Fruit fly (Drosophila melanogaster) whole organism, embryonic: ENCODE measurements around the gene CG1986.

ENCODE experiments used
- Abd-B ChIP-seq: fragments of 200-800 bp; sonication (Bioruptor generic); optimal IDR thresholded peaks from 2 replicates; lab custom pipeline; 2018; ENCODE audit warnings: missing biosample characterization, mild to moderate bottlenecking, missing genetic modification characterization, moderate library complexity
- CG12071 ChIP-seq: fragments of 200-800 bp; sonication (Bioruptor generic); optimal IDR thresholded peaks from 3 replicates; lab custom pipeline; 2018; ENCODE audit warnings: missing biosample characterization, mild to moderate bottlenecking, missing genetic modification characterization
- CG14014 ChIP-seq: fragments of 200-800 bp; sonication (Bioruptor generic); IDR thresholded peaks from 2 replicates; pipeline ENCODE4 v1.3.6; 2022; ENCODE audit warnings: missing biosample characterization, missing genetic modification characterization
- CG14667 ChIP-seq: fragments of 200-800 bp; sonication (Bioruptor generic); IDR thresholded peaks from 2 replicates; pipeline ENCODE4 v1.3.6; 2022; ENCODE audit warnings: missing biosample characterization, missing genetic modification characterization
- CG14965 ChIP-seq: fragments of 200-800 bp; sonication (Bioruptor generic); optimal IDR thresholded peaks from 2 replicates; lab custom pipeline; 2016; ENCODE audit warnings: missing biosample characterization, missing genetic modification characterization, borderline replicate concordance
- CG15514 ChIP-seq: fragments of 200-800 bp; sonication (Bioruptor generic); optimal IDR thresholded peaks from 3 replicates; lab custom pipeline; 2017; ENCODE audit warnings: missing biosample characterization, missing genetic modification characterization, mild to moderate bottlenecking, moderate library complexity, missing genetic modification reagents
- CG2678 ChIP-seq: fragments of 200-800 bp; sonication (Bioruptor generic); optimal IDR thresholded peaks from 3 replicates; lab custom pipeline; 2019; ENCODE audit warnings: missing biosample characterization, mild to moderate bottlenecking, missing genetic modification characterization, moderate library complexity
- CG2712 ChIP-seq: fragments of 200-800 bp; optimal IDR thresholded peaks from 3 replicates; lab custom pipeline; 2019; ENCODE audit warnings: missing biosample characterization, mild to moderate bottlenecking, missing genetic modification characterization, moderate library complexity
- CG3065 ChIP-seq: fragments of 200-800 bp; sonication (Bioruptor generic); optimal IDR thresholded peaks from 2 replicates; lab custom pipeline; 2016; ENCODE audit warnings: missing biosample characterization, missing genetic modification characterization
- CG32767 ChIP-seq: fragments of 200-800 bp; sonication (Bioruptor generic); IDR thresholded peaks from 2 replicates; pipeline ENCODE4 v1.3.6; 2022; ENCODE audit warnings: missing biosample characterization, missing genetic modification characterization
- CG34422 ChIP-seq: fragments of 200-800 bp; sonication (Bioruptor generic); IDR thresholded peaks from 3 replicates; pipeline ENCODE4 v1.3.6; 2022; ENCODE audit warnings: missing biosample characterization, missing genetic modification characterization
- CG4730 ChIP-seq: fragments of 200-800 bp; sonication (Bioruptor generic); IDR thresholded peaks from 2 replicates; pipeline ENCODE4 v1.3.6; 2022; ENCODE audit warnings: missing biosample characterization, missing genetic modification characterization
- CG6854 ChIP-seq: fragments of 200-800 bp; sonication (Bioruptor generic); optimal IDR thresholded peaks from 3 replicates; lab custom pipeline; 2017; ENCODE audit warnings: missing biosample characterization, mild to moderate bottlenecking, missing genetic modification characterization
- CG7271 ChIP-seq: fragments of 200-800 bp; sonication (Bioruptor generic); optimal IDR thresholded peaks from 2 replicates; lab custom pipeline; 2018; ENCODE audit warnings: missing biosample characterization, mild to moderate bottlenecking, missing genetic modification characterization, moderate library complexity
- CG7556 ChIP-seq: fragments of 200-800 bp; sonication (Bioruptor generic); optimal IDR thresholded peaks from 2 replicates; lab custom pipeline; 2017; ENCODE audit warnings: missing biosample characterization, mild to moderate bottlenecking, missing genetic modification characterization
- CG8089 ChIP-seq: fragments of 200-800 bp; sonication (Bioruptor generic); optimal IDR thresholded peaks from 3 replicates; lab custom pipeline; 2016; ENCODE audit warnings: missing biosample characterization, missing genetic modification characterization
- CG9215 ChIP-seq: fragments of 200-800 bp; sonication (Bioruptor generic); IDR thresholded peaks from 2 replicates; pipeline ENCODE4 v1.3.6; 2022; ENCODE audit warnings: missing biosample characterization, missing genetic modification characterization
- Chrac-16 ChIP-seq: fragments of 200-800 bp; sonication (Bioruptor generic); optimal IDR thresholded peaks from 3 replicates; lab custom pipeline; 2016; ENCODE audit warnings: missing biosample characterization, missing genetic modification characterization
- Dref ChIP-seq: fragments of 200-800 bp; sonication (Bioruptor generic); IDR thresholded peaks from 2 replicates; pipeline ENCODE4 v1.3.6; 2022; ENCODE audit warnings: missing biosample characterization, missing genetic modification characterization
- Drgx ChIP-seq: fragments of 200-800 bp; sonication (Bioruptor generic); IDR thresholded peaks from 2 replicates; pipeline ENCODE4 v1.3.6; 2022; ENCODE audit warnings: missing biosample characterization, missing genetic modification characterization
- E2f1 ChIP-seq: fragments of 200-800 bp; sonication (Bioruptor generic); IDR thresholded peaks from 2 replicates; pipeline ENCODE4 v1.3.6; 2022; ENCODE audit warnings: missing biosample characterization, missing genetic modification characterization
- Eip74EF ChIP-seq, 2 experiments: fragments of 200-800 bp in 1 of 2; fragments of >200 bp in 1 of 2; sonication (Bioruptor generic) in 1 of 2; optimal IDR thresholded peaks; 2 replicates each; lab custom pipeline; 2017 to 2019; ENCODE audit warnings: missing biosample characterization in 2 of 2, missing genetic modification characterization in 2 of 2, mild to moderate bottlenecking in 1 of 2, moderate library complexity in 1 of 2
- Ets65A ChIP-seq: fragments of 200-800 bp; sonication (Bioruptor generic); peaks from one replicate; lab custom pipeline; 2016; ENCODE audit warnings: missing biosample characterization, missing genetic modification characterization
- Fer3 ChIP-seq: fragments of 200-800 bp; sonication (Bioruptor generic); optimal IDR thresholded peaks from 2 replicates; lab custom pipeline; 2018; ENCODE audit warnings: missing biosample characterization, mild to moderate bottlenecking, missing genetic modification characterization, moderate library complexity
- H2.0 ChIP-seq: fragments of 200-800 bp; sonication (Bioruptor generic); IDR thresholded peaks from 2 replicates; pipeline ENCODE4 v1.3.6; 2022; ENCODE audit warnings: missing biosample characterization, missing genetic modification characterization
- HHEX ChIP-seq: fragments of 200-800 bp; sonication (Bioruptor generic); optimal IDR thresholded peaks from 3 replicates; lab custom pipeline; 2017; ENCODE audit warnings: missing biosample characterization, mild to moderate bottlenecking, missing genetic modification characterization, missing genetic modification reagents
- Hmr ChIP-seq: fragments of 200-800 bp; sonication (Bioruptor generic); optimal IDR thresholded peaks from 3 replicates; lab custom pipeline; 2017; ENCODE audit warnings: mild to moderate bottlenecking, missing biosample characterization, missing genetic modification reagents, missing genetic modification characterization
- NfI ChIP-seq: fragments of 200-800 bp; sonication (Bioruptor generic); optimal IDR thresholded peaks from 3 replicates; lab custom pipeline; 2018; ENCODE audit warnings: missing biosample characterization, mild to moderate bottlenecking, missing genetic modification characterization, moderate library complexity
- PHDP ChIP-seq: fragments of 200-800 bp; sonication (Bioruptor generic); optimal IDR thresholded peaks from 3 replicates; lab custom pipeline; 2018; ENCODE audit warnings: missing biosample characterization, mild to moderate bottlenecking, missing genetic modification characterization, moderate library complexity
- Poxn ChIP-seq: fragments of 200-800 bp; sonication (Bioruptor generic); IDR thresholded peaks from 2 replicates; pipeline ENCODE4 v1.3.6; 2022; ENCODE audit warnings: missing biosample characterization, missing genetic modification characterization
- Six4 ChIP-seq: fragments of 200-800 bp; sonication (Bioruptor generic); optimal IDR thresholded peaks from 2 replicates; lab custom pipeline; 2016; ENCODE audit warnings: missing biosample characterization, missing genetic modification characterization
- Xbp1 ChIP-seq: fragments of 200-800 bp; sonication (Bioruptor generic); optimal IDR thresholded peaks from 3 replicates; lab custom pipeline; 2016; ENCODE audit warnings: missing biosample characterization, mild to moderate bottlenecking, missing genetic modification characterization
- caup ChIP-seq: fragments of 200-800 bp; sonication (Bioruptor generic); optimal IDR thresholded peaks from 3 replicates; lab custom pipeline; 2017; ENCODE audit warnings: missing biosample characterization, mild to moderate bottlenecking, missing genetic modification characterization, moderate library complexity; ENCODE audit not compliant: severe bottlenecking
- chinmo ChIP-seq: fragments of 200-800 bp; sonication (Bioruptor generic); IDR thresholded peaks from 4 replicates; pipeline ENCODE4 v1.3.6; 2022; ENCODE audit warnings: missing biosample characterization, missing genetic modification characterization; ENCODE audit not compliant: partially characterized antibody
- croc ChIP-seq: fragments of 200-800 bp; sonication (Bioruptor generic); conservative IDR thresholded peaks from 3 replicates; pipeline ENCODE4 v1.3.6; 2022; ENCODE audit warnings: missing biosample characterization, missing genetic modification characterization
- danr ChIP-seq: fragments of 200-800 bp; sonication (Bioruptor generic); IDR thresholded peaks from 2 replicates; pipeline ENCODE4 v1.3.6; 2022; ENCODE audit warnings: missing biosample characterization, missing genetic modification characterization
- dmrt99B ChIP-seq: fragments of 200-800 bp; sonication (Bioruptor generic); optimal IDR thresholded peaks from 2 replicates; lab custom pipeline; 2018; ENCODE audit warnings: missing biosample characterization, mild to moderate bottlenecking, missing genetic modification characterization, moderate library complexity
- grau ChIP-seq: fragments of 200-800 bp; optimal IDR thresholded peaks from 3 replicates; lab custom pipeline; 2019; ENCODE audit warnings: missing biosample characterization, mild to moderate bottlenecking, missing genetic modification characterization, moderate library complexity
- gt ChIP-seq: fragments of 200-800 bp; sonication (Bioruptor generic); IDR thresholded peaks from 2 replicates; pipeline ENCODE4 v1.3.6; 2022; ENCODE audit warnings: missing biosample characterization, missing genetic modification characterization
- ind ChIP-seq: fragments of 200-800 bp; sonication (Bioruptor generic); optimal IDR thresholded peaks from 3 replicates; lab custom pipeline; 2016; ENCODE audit warnings: missing biosample characterization, missing genetic modification characterization
- ken ChIP-seq: fragments of 200-800 bp; sonication (Bioruptor generic); IDR thresholded peaks from 3 replicates; pipeline ENCODE4 v1.3.6; 2022; ENCODE audit warnings: missing biosample characterization, missing genetic modification characterization
- lmd ChIP-seq: fragments of 200-800 bp; sonication (Bioruptor generic); IDR thresholded peaks from 2 replicates; pipeline ENCODE4 v1.3.6; 2022; ENCODE audit warnings: missing biosample characterization, missing genetic modification characterization
- lov ChIP-seq, 2 experiments: fragments of 200-800 bp in 1 of 2; fragments of >200 bp in 1 of 2; sonication (Bioruptor generic) in 1 of 2; IDR thresholded peaks in 1 of 2; optimal IDR thresholded peaks in 1 of 2; 2 replicates in 1 of 2; 3 replicates in 1 of 2; pipeline versions ENCODE4 v1.3.6 to Lab custom; 2017 to 2022; ENCODE audit warnings: missing biosample characterization in 1 of 2, missing genetic modification characterization in 1 of 2
- onecut ChIP-seq: fragments of 200-800 bp; sonication (Bioruptor generic); IDR thresholded peaks from 2 replicates; pipeline ENCODE4 v1.3.6; 2022; ENCODE audit warnings: missing biosample characterization, missing genetic modification characterization
- peb ChIP-seq: fragments of 200-800 bp; sonication (Bioruptor generic); IDR thresholded peaks from 2 replicates; pipeline ENCODE4 v1.3.6; 2022; ENCODE audit warnings: missing biosample characterization, missing genetic modification characterization
- pho ChIP-seq: fragments of 200-800 bp; sonication (Bioruptor generic); optimal IDR thresholded peaks from 2 replicates; lab custom pipeline; 2016; ENCODE audit warnings: missing biosample characterization, missing genetic modification characterization
- sob ChIP-seq: fragments of 200-800 bp; sonication (Bioruptor generic); IDR thresholded peaks from 2 replicates; pipeline ENCODE4 v1.3.6; 2022; ENCODE audit warnings: missing biosample characterization, missing genetic modification characterization
- ssp ChIP-seq: fragments of 200-800 bp; sonication (Bioruptor generic); IDR thresholded peaks from 2 replicates; pipeline ENCODE4 v1.3.6; 2022; ENCODE audit warnings: missing biosample characterization, missing genetic modification characterization
- sug ChIP-seq: fragments of 200-800 bp; optimal IDR thresholded peaks from 2 replicates; lab custom pipeline; 2019; ENCODE audit warnings: missing biosample characterization, mild to moderate bottlenecking, missing genetic modification characterization, moderate library complexity
- wdn ChIP-seq: fragments of 200-800 bp; sonication (Bioruptor generic); IDR thresholded peaks from 2 replicates; pipeline ENCODE4 v1.3.6; 2022; ENCODE audit warnings: missing biosample characterization, missing genetic modification characterization

The CG1986 gene

DNA sequence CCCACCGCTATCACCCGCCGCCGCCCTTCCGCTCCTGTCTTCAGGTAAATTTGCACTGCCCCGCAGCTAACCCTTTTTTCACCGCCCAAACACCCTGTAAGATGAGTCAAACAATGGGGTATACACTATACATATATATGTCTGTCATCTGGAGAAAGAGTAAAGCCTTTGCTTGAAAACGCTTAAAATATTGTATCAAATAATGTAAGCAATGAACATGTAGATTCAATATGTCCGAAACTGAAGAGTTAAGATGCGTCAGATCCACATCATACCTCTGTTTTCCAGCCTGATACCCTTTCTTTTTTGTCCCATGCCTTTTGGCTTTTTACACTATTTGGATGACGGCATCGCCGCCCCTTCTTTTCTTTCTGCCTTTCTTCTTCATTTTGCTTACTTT lies 18.1 kb downstream of the CG1986 start:
- TF ChIP-seq CG8089 (GFP tag; lab: Kevin White, UChicago) (no peak), NfI (GFP tag; lab: Kevin White, UChicago) (peak; percentile 43), CG7556 (GFP tag; lab: Kevin White, UChicago) (no peak), CG32767 (GFP tag; lab: Robert Waterston, UW) (peak; percentile 23; the same call in 1 of the 2 replicates), Eip74EF (GFP tag; optimal IDR thresholded peaks at IDR 0.05; lab: Kevin White, UChicago) (no peak), Chrac-16 (GFP tag; lab: Kevin White, UChicago) (no peak), caup (GFP tag; lab: Kevin White, UChicago) (peak; percentile 4), E2f1 (GFP tag; lab: Robert Waterston, UW) (peak; percentile 61), croc (GFP tag; lab: Robert Waterston, UW) (no peak), lmd (GFP tag; lab: Robert Waterston, UW) (peak; percentile 63), HHEX (GFP tag; lab: Kevin White, UChicago) (peak; percentile 13), Xbp1 (peak; percentile 28), ssp (peak; percentile 34; the same call in 1 of the 2 replicates), pho (GFP tag; lab: Kevin White, UChicago) (no peak), Hmr (GFP tag; lab: Kevin White, UChicago) (no peak), CG34422 (no peak; the same call in 2 of the 3 replicates), CG4730 (GFP tag; lab: Robert Waterston, UW) (peak; percentile 38; the same call in 1 of the 2 replicates), Ets65A (GFP tag; lab: Kevin White, UChicago) (peak; percentile 94), CG7271 (tag; lab: Kevin White, UChicago) (no peak), CG2678 (tag; lab: Kevin White, UChicago) (peak; percentile 32), H2.0 (GFP tag; lab: Robert Waterston, UW) (peak; percentile 55), Abd-B (GFP tag; lab: Kevin White, UChicago) (peak; percentile 19), CG9215 (GFP tag; lab: Robert Waterston, UW) (peak; percentile 37; the same call in 1 of the 2 replicates), CG14965 (GFP tag; lab: Kevin White, UChicago) (no peak), CG12071 (GFP tag; lab: Kevin White, UChicago) (peak; percentile 2), Fer3 (peak; percentile 34), CG14667 (0 out of 2 replicates have a peak, but pooled peaks have one; percentile 19), onecut (GFP tag; lab: Robert Waterston, UW) (no peak), danr (peak; percentile 10; the same call in 1 of the 2 replicates), sob (GFP tag; lab: Robert Waterston, UW) (peak; percentile 55), sug (no peak), peb (GFP tag; lab: Robert Waterston, UW) (no peak), lov (optimal IDR thresholded peaks at IDR 0.05; lab: Kevin White, UChicago) (no peak), lov (GFP tag; IDR thresholded peaks at IDR 0.05; lab: Robert Waterston, UW) (0 out of 3 replicates have a peak, but pooled peaks have one; percentile 20), Six4 (GFP tag; lab: Kevin White, UChicago) (no peak), grau (tag; lab: Kevin White, UChicago) (peak; percentile 24), CG14014 (GFP tag; lab: Robert Waterston, UW) (0 out of 2 replicates have a peak, but pooled peaks have one; percentile 49), CG6854 (GFP tag; lab: Kevin White, UChicago) (no peak), Poxn (GFP tag; lab: Robert Waterston, UW) (no peak), CG15514 (GFP tag; lab: Kevin White, UChicago) (peak; percentile 0), ind (GFP tag; lab: Kevin White, UChicago) (peak; percentile 49), Dref (GFP tag; lab: Robert Waterston, UW) (no peak), ken (GFP tag; lab: Robert Waterston, UW) (peak; percentile 61; the same call in 2 of the 3 replicates), Drgx (0 out of 2 replicates have a peak, but pooled peaks have one; percentile 28), chinmo (GFP tag; lab: Robert Waterston, UW) (no peak), PHDP (peak; percentile 9), wdn (GFP tag; lab: Robert Waterston, UW) (no peak), CG2712 (peak; percentile 40), gt (no peak), CG3065 (GFP tag; lab: Kevin White, UChicago) (no peak), dmrt99B (tag; lab: Kevin White, UChicago) (peak; percentile 48)
